Worm (Caenorhabditis elegans): Measurements from ENCODE around the gene Y57G7A.2.

DNA sequence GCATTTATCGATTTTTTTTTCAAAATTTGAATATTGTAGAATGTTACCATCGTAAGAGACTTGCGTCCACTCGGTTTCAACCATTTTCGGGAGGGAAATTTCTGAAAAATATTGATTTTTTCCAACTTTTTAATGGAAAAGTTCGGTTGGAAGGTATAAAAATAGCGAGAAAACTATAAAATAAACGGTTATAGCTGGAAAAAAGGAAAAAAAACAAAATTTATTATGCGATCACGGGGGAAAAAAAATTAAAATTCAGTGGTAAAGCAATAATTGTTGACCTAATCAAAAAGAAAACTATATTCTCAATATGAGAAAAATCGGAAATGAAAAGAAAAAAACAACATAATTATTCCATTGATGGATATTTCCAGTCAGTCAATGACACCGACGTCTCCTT lies 10.2 kb downstream of the Y57G7A.2 start, which contains the start of gene emc-2:
- TF ChIP-seq ama-1 (optimal IDR thresholded peaks at IDR 0.05): no peak
- TF ChIP-seq hmbx-1 (tag; optimal IDR thresholded peaks at IDR 0.05): no peak
- no peak for TF ChIP-seq ceh-13 (GFP tag; optimal IDR thresholded peaks at IDR 0.05)
- no peak for TF ChIP-seq F13C5.2 (tag; optimal IDR thresholded peaks at IDR 0.05)
- TF ChIP-seq ets-7 (tag; optimal IDR thresholded peaks at IDR 0.05): no peak
- no peak for TF ChIP-seq B0310.2 (tag; optimal IDR thresholded peaks at IDR 0.05)
- no peak for TF ChIP-seq hmg-4 (GFP tag; optimal IDR thresholded peaks at IDR 0.05)
- TF ChIP-seq aly-1 (tag; optimal IDR thresholded peaks at IDR 0.05): no peak
- no peak for TF ChIP-seq flt-1 (GFP tag; IDR thresholded peaks at IDR 0.05)
- no peak for TF ChIP-seq ceh-36 (tag; optimal IDR thresholded peaks at IDR 0.05)
- no peak for TF ChIP-seq scrt-1 (GFP tag; IDR thresholded peaks at IDR 0.05)
